Worm (Caenorhabditis elegans) whole organism, late embryonic: Measurements from ENCODE around the gene T24D5.1.
A peak's percentile ranks its signal among the peaks of the same experiment; 100 is the strongest.

Experiments
- F13H6.1 ChIP-seq: sonication (generic microtip); optimal IDR thresholded peaks from 2 replicates; lab custom pipeline; 2016; ENCODE audit warnings: missing genetic modification characterization, missing compliant biosample characterization
- K02D7.2 ChIP-seq: sonication (generic microtip); optimal IDR thresholded peaks from 2 replicates; lab custom pipeline; 2017; ENCODE audit warnings: mild to moderate bottlenecking, missing genetic modification characterization, missing compliant biosample characterization
- K09A11.1 ChIP-seq: sonication (generic microtip); optimal IDR thresholded peaks from 2 replicates; lab custom pipeline; 2017; ENCODE audit warnings: antibody characterized with exemption, mild to moderate bottlenecking, missing genetic modification characterization, missing compliant biosample characterization; ENCODE audit not compliant: insufficient read depth
- ahr-1 ChIP-seq: sonication (generic microtip); optimal IDR thresholded peaks from 2 replicates; lab custom pipeline; 2016; ENCODE audit warnings: missing genetic modification characterization, missing compliant biosample characterization
- ama-1 ChIP-seq: fragments of 150-350 bp; optimal IDR thresholded peaks from 2 replicates; lab custom pipeline; 2014
- ceh-14 ChIP-seq: sonication (generic microtip); optimal IDR thresholded peaks from 2 replicates; lab custom pipeline; 2016; ENCODE audit warnings: missing genotype, missing genetic modification characterization, missing compliant biosample characterization
- ceh-19 ChIP-seq: fragments of 200-800 bp; sonication (Bioruptor generic); optimal IDR thresholded peaks from 2 replicates; lab custom pipeline; 2018; ENCODE audit warnings: mild to moderate bottlenecking, missing genetic modification characterization, missing compliant biosample characterization
- ceh-2 ChIP-seq: sonication (generic microtip); optimal IDR thresholded peaks from 2 replicates; lab custom pipeline; 2016; ENCODE audit warnings: missing genotype, missing genetic modification characterization, missing compliant biosample characterization
- ceh-24 ChIP-seq: sonication (generic microtip); optimal IDR thresholded peaks from 2 replicates; lab custom pipeline; 2016; ENCODE audit warnings: mild to moderate bottlenecking, missing genetic modification characterization, missing compliant biosample characterization
- ceh-34 ChIP-seq: sonication (generic microtip); optimal IDR thresholded peaks from 2 replicates; lab custom pipeline; 2016; ENCODE audit warnings: mild to moderate bottlenecking, missing genetic modification characterization, missing compliant biosample characterization
- ceh-45 ChIP-seq: fragments of 200-800 bp; sonication (Bioruptor generic); IDR thresholded peaks from 2 replicates; pipeline ENCODE4 v1.3.6; 2022; ENCODE audit warnings: missing genetic modification reagents, missing genetic modification characterization, missing compliant biosample characterization
- ceh-48 ChIP-seq: sonication (generic microtip); optimal IDR thresholded peaks from 2 replicates; lab custom pipeline; 2016; ENCODE audit warnings: missing genetic modification characterization, inconsistent platforms, missing compliant biosample characterization
- ceh-6 ChIP-seq: fragments of 200-800 bp; sonication (Bioruptor generic); optimal IDR thresholded peaks from 2 replicates; lab custom pipeline; 2018; ENCODE audit warnings: mild to moderate bottlenecking, missing genetic modification characterization, missing compliant biosample characterization
- ceh-9 ChIP-seq: sonication (generic microtip); optimal IDR thresholded peaks from 2 replicates; lab custom pipeline; 2016; ENCODE audit warnings: mild to moderate bottlenecking, missing genetic modification characterization, inconsistent platforms, missing compliant biosample characterization
- che-1 ChIP-seq: sonication (generic microtip); optimal IDR thresholded peaks from 2 replicates; lab custom pipeline; 2016; ENCODE audit warnings: mild to moderate bottlenecking, missing genetic modification characterization, missing compliant biosample characterization
- dmd-4 ChIP-seq: sonication (generic microtip); optimal IDR thresholded peaks from 2 replicates; lab custom pipeline; 2016; ENCODE audit warnings: borderline replicate concordance, missing genetic modification characterization, missing compliant biosample characterization
- dve-1 ChIP-seq: sonication (generic microtip); optimal IDR thresholded peaks from 2 replicates; lab custom pipeline; 2017; ENCODE audit warnings: antibody characterized with exemption, mild to moderate bottlenecking, missing genetic modification characterization, missing compliant biosample characterization
- elt-4 ChIP-seq: sonication (generic microtip); optimal IDR thresholded peaks from 2 replicates; lab custom pipeline; 2016; ENCODE audit warnings: missing genetic modification characterization, missing compliant biosample characterization
- ets-4 ChIP-seq: sonication (generic microtip); optimal IDR thresholded peaks from 2 replicates; lab custom pipeline; 2016; ENCODE audit warnings: missing genetic modification characterization, missing compliant biosample characterization
- fax-1 ChIP-seq: sonication (generic microtip); optimal IDR thresholded peaks from 2 replicates; lab custom pipeline; 2016; ENCODE audit warnings: missing genotype, missing genetic modification characterization, missing compliant biosample characterization
- fkh-10 ChIP-seq: fragments of 150-350 bp; optimal IDR thresholded peaks from 2 replicates; lab custom pipeline; 2014; ENCODE audit warnings: missing biosample characterization, missing genetic modification reagents, missing genetic modification characterization
- fkh-6 ChIP-seq: sonication (generic microtip); optimal IDR thresholded peaks from 2 replicates; lab custom pipeline; 2016; ENCODE audit warnings: missing genetic modification characterization, missing compliant biosample characterization
- hlh-13 ChIP-seq: fragments of 200-800 bp; sonication (Bioruptor generic); optimal IDR thresholded peaks from 2 replicates; lab custom pipeline; 2018; ENCODE audit warnings: mild to moderate bottlenecking, missing genetic modification characterization, missing compliant biosample characterization
- hlh-15 ChIP-seq: sonication (generic microtip); optimal IDR thresholded peaks from 2 replicates; lab custom pipeline; 2016; ENCODE audit warnings: missing genetic modification characterization, missing compliant biosample characterization
- hlh-30 ChIP-seq: sonication (generic microtip); optimal IDR thresholded peaks from 2 replicates; lab custom pipeline; 2017; ENCODE audit warnings: antibody characterized with exemption, missing genetic modification characterization, missing compliant biosample characterization; ENCODE audit not compliant: insufficient read depth
- hlh-6 ChIP-seq: sonication (generic microtip); optimal IDR thresholded peaks from 2 replicates; lab custom pipeline; 2016; ENCODE audit warnings: missing genotype, missing genetic modification characterization, missing compliant biosample characterization
- hlh-8 ChIP-seq: sonication (generic microtip); optimal IDR thresholded peaks from 2 replicates; lab custom pipeline; 2016; ENCODE audit warnings: missing genotype, missing genetic modification characterization, missing compliant biosample characterization
- lim-6 ChIP-seq: sonication (generic microtip); optimal IDR thresholded peaks from 2 replicates; lab custom pipeline; 2016; ENCODE audit warnings: missing genetic modification characterization, missing compliant biosample characterization
- lin-11 ChIP-seq: fragments of 200-800 bp; sonication (Bioruptor generic); optimal IDR thresholded peaks from 2 replicates; lab custom pipeline; 2018; ENCODE audit warnings: mild to moderate bottlenecking, missing genetic modification characterization, missing compliant biosample characterization
- nhr-11 ChIP-seq: fragments of 150-350 bp; optimal IDR thresholded peaks from 2 replicates; lab custom pipeline; 2014; ENCODE audit warnings: missing biosample characterization, missing genetic modification characterization
- odd-2 ChIP-seq: sonication (generic microtip); optimal IDR thresholded peaks from 2 replicates; lab custom pipeline; 2017; ENCODE audit warnings: antibody characterized with exemption, mild to moderate bottlenecking, missing genetic modification characterization, missing compliant biosample characterization
- pax-1 ChIP-seq: fragments of 150-350 bp; optimal IDR thresholded peaks from 2 replicates; lab custom pipeline; 2014; ENCODE audit warnings: missing biosample characterization, missing genetic modification characterization
- pha-4 ChIP-seq: fragments of 150-350 bp; optimal IDR thresholded peaks from 2 replicates; lab custom pipeline; 2018; ENCODE audit warnings: missing biosample characterization, missing genetic modification reagents, missing genetic modification characterization
- pqm-1 ChIP-seq: sonication (generic microtip); optimal IDR thresholded peaks from 2 replicates; lab custom pipeline; 2016; ENCODE audit warnings: missing genetic modification characterization, missing compliant biosample characterization
- rnt-1 ChIP-seq: sonication (generic microtip); optimal IDR thresholded peaks from 2 replicates; lab custom pipeline; 2016; ENCODE audit warnings: missing genetic modification characterization, missing compliant biosample characterization
- sdc-2 ChIP-seq: sonication (generic microtip); optimal IDR thresholded peaks from 2 replicates; lab custom pipeline; 2016; ENCODE audit warnings: missing genotype, missing genetic modification characterization, missing compliant biosample characterization
- sox-2 ChIP-seq: fragments of 200-800 bp; sonication (Bioruptor generic); IDR thresholded peaks from 2 replicates; pipeline ENCODE4 v1.3.6; 2022; ENCODE audit warnings: missing genetic modification reagents, missing genetic modification characterization, missing compliant biosample characterization
- sox-4 ChIP-seq: sonication (generic microtip); optimal IDR thresholded peaks from 2 replicates; lab custom pipeline; 2017; ENCODE audit warnings: mild to moderate bottlenecking, missing genetic modification characterization, inconsistent platforms, missing compliant biosample characterization
- syd-9 ChIP-seq: sonication (generic microtip); optimal IDR thresholded peaks from 2 replicates; lab custom pipeline; 2016; ENCODE audit warnings: mild to moderate bottlenecking, missing genetic modification characterization, moderate library complexity, missing compliant biosample characterization
- tbx-2 ChIP-seq: sonication (generic microtip); optimal IDR thresholded peaks from 2 replicates; lab custom pipeline; 2016; ENCODE audit warnings: missing genetic modification characterization, missing compliant biosample characterization
- ttx-3 ChIP-seq: sonication (generic microtip); optimal IDR thresholded peaks from 2 replicates; lab custom pipeline; 2016; ENCODE audit warnings: missing genetic modification reagents, missing genetic modification characterization, missing compliant biosample characterization
- unc-3 ChIP-seq, 2 experiments: fragments of 200-800 bp in 1 of 2; sonication (Bioruptor generic) in 1 of 2; sonication (generic microtip) in 1 of 2; conservative IDR thresholded peaks in 1 of 2; optimal IDR thresholded peaks in 1 of 2; 2 replicates each; pipeline versions ENCODE4 v1.3.6 to Lab custom; 2016 to 2022; ENCODE audit warnings: missing compliant biosample characterization in 2 of 2, missing genetic modification characterization in 2 of 2, missing genetic modification reagents in 1 of 2
- unc-55 ChIP-seq: sonication (generic microtip); optimal IDR thresholded peaks from 2 replicates; lab custom pipeline; 2017; ENCODE audit warnings: missing biosample characterization, missing genetic modification reagents, missing genetic modification characterization
- ztf-16 ChIP-seq: sonication (generic microtip); optimal IDR thresholded peaks from 2 replicates; lab custom pipeline; 2017; ENCODE audit warnings: missing genetic modification characterization, missing compliant biosample characterization

T24D5.1 gene

ce11 chrX:12563589-12563988 is 11.0 kb upstream of the T24D5.1 start (continued):
- TF ChIP-seq syd-9 (peak; percentile 93), pax-1 (no peak), pha-4 (tag; lab: Kevin White, UChicago) (no peak), rnt-1 (tag; lab: Kevin White, UChicago) (peak; percentile 75), hlh-13 (GFP tag; lab: Kevin White, UChicago) (peak; percentile 86), nhr-11 (tag; lab: Kevin White, UChicago) (no peak), hlh-6 (tag; lab: Kevin White, UChicago) (peak; percentile 95), hlh-8 (peak; percentile 86), fax-1 (tag; lab: Kevin White, UChicago) (peak; percentile 89), unc-3 (GFP tag; conservative IDR thresholded peaks at IDR 0.05; lab: Robert Waterston, UW) (peak; percentile 95), unc-3 (tag; optimal IDR thresholded peaks at IDR 0.05; lab: Kevin White, UChicago) (peak; percentile 90), dmd-4 (tag; lab: Kevin White, UChicago) (peak; percentile 78), fkh-10 (GFP tag; lab: Kevin White, UChicago) (peak; percentile 33), odd-2 (peak; percentile 84), hlh-15 (tag; lab: Kevin White, UChicago) (peak; percentile 87), ceh-6 (GFP tag; lab: Kevin White, UChicago) (peak; percentile 90), hlh-30 (tag; lab: Kevin White, UChicago) (peak; percentile 62), ttx-3 (peak; percentile 92), dve-1 (tag; lab: Kevin White, UChicago) (peak; percentile 76), K02D7.2 (tag; lab: Kevin White, UChicago) (peak; percentile 81), ztf-16 (tag; lab: Kevin White, UChicago) (peak; percentile 88), ceh-19 (GFP tag; lab: Kevin White, UChicago) (peak; percentile 89), sox-4 (tag; lab: Kevin White, UChicago) (peak; percentile 90), elt-4 (no peak), ceh-45 (peak; percentile 97), fkh-6 (tag; lab: Kevin White, UChicago) (peak; percentile 91), lin-11 (tag; lab: Kevin White, UChicago) (peak; percentile 85), che-1 (tag; lab: Kevin White, UChicago) (peak; percentile 87), pqm-1 (tag; lab: Kevin White, UChicago) (peak; percentile 58), ceh-34 (peak; percentile 93), tbx-2 (tag; lab: Kevin White, UChicago) (peak; percentile 87), F13H6.1 (peak; percentile 86)

- no peak for TF ChIP-seq sox-2
- no peak for TF ChIP-seq ceh-45
- TF ChIP-seq hlh-6 (tag; lab: Kevin White, UChicago): no peak
- TF ChIP-seq lim-6: no peak
- no peak for TF ChIP-seq fkh-10 (GFP tag; lab: Kevin White, UChicago)
- no peak for TF ChIP-seq K02D7.2 (tag; lab: Kevin White, UChicago)
- TF ChIP-seq rnt-1 (tag; lab: Kevin White, UChicago): no peak
- TF ChIP-seq ets-4 (tag; lab: Kevin White, UChicago): no peak
- TF ChIP-seq ceh-2 (tag; lab: Kevin White, UChicago): no peak
- TF ChIP-seq pqm-1 (tag; lab: Kevin White, UChicago): no peak
- TF ChIP-seq, all 69 proteins: peak for 0
Measured at ce11 chrX:12579774-12580173, 5.2 kb downstream of the T24D5.1 start, which contains the start of gene T24D5.3. Gene T24D5.3 (plus strand): TSS chrX:12580074.

- TF ChIP-seq elt-4: no peak
Measured at ce11 chrX:12583497-12583896, 8.9 kb downstream of the T24D5.1 start.

- no peak for TF ChIP-seq ceh-45
- no peak for TF ChIP-seq odd-2
- no peak for TF ChIP-seq sdc-2 (tag; lab: Kevin White, UChicago)
- TF ChIP-seq ama-1 (lab: Kevin White, UChicago): no peak
- no peak for TF ChIP-seq ceh-9 (tag; lab: Kevin White, UChicago)
- no peak for TF ChIP-seq tbx-2 (tag; lab: Kevin White, UChicago)
- no peak for TF ChIP-seq K09A11.1 (tag; lab: Kevin White, UChicago)
- TF ChIP-seq hlh-13 (GFP tag; lab: Kevin White, UChicago): no peak
- TF ChIP-seq ceh-24 (tag; lab: Kevin White, UChicago): no peak
- TF ChIP-seq nhr-11 (tag; lab: Kevin White, UChicago): no peak
- no peak for TF ChIP-seq ahr-1
- no peak for TF ChIP-seq unc-55 (GFP tag; lab: Kevin White, UChicago)
- no peak for TF ChIP-seq hlh-15 (tag; lab: Kevin White, UChicago)
- no peak for TF ChIP-seq ztf-16 (tag; lab: Kevin White, UChicago)
- no peak for TF ChIP-seq ceh-48
- TF ChIP-seq ceh-14 (tag; lab: Kevin White, UChicago): no peak
Measured at ce11 chrX:12586352-12586751, 11.8 kb downstream of the T24D5.1 start, which contains the start of gene T24D5.2. Gene T24D5.2 (minus strand): TSS chrX:12586452.
